Fruit fly (Drosophila melanogaster) whole organism, embryonic: Measurements from ENCODE around the gene MtnD.

Experiments
- BEAF-32 ChIP-seq: fragments of 200-800 bp; sonication (Bioruptor generic); optimal IDR thresholded peaks from 3 replicates; lab custom pipeline; 2017; ENCODE audit warnings: missing biosample characterization, missing genetic modification characterization, mild to moderate bottlenecking, moderate library complexity, missing genetic modification reagents
- CG10267 ChIP-seq: fragments of 200-800 bp; sonication (Bioruptor generic); optimal IDR thresholded peaks from 2 replicates; lab custom pipeline; 2018; ENCODE audit warnings: missing biosample characterization, mild to moderate bottlenecking, missing genetic modification characterization, moderate library complexity
- CG11085 ChIP-seq: fragments of 200-800 bp; sonication (Bioruptor generic); IDR thresholded peaks from 2 replicates; pipeline ENCODE4 v1.3.6; 2022; ENCODE audit warnings: missing biosample characterization, missing genetic modification characterization
- CG11247 ChIP-seq: fragments of 200-800 bp; sonication (Bioruptor generic); IDR thresholded peaks from 2 replicates; pipeline ENCODE4 v1.3.6; 2022; ENCODE audit warnings: missing biosample characterization, missing genetic modification characterization
- CG11456 ChIP-seq: fragments of 200-800 bp; sonication (Bioruptor generic); IDR thresholded peaks from 3 replicates; pipeline ENCODE4 v1.3.6; 2022; ENCODE audit warnings: missing biosample characterization, missing genetic modification characterization
- CG11695 ChIP-seq: fragments of 200-800 bp; sonication (Bioruptor generic); IDR thresholded peaks from 3 replicates; pipeline ENCODE4 v1.3.6; 2022; ENCODE audit warnings: missing biosample characterization, missing genetic modification characterization
- CG12299 ChIP-seq: fragments of 200-800 bp; sonication (Bioruptor generic); optimal IDR thresholded peaks from 2 replicates; lab custom pipeline; 2018; ENCODE audit warnings: missing biosample characterization, mild to moderate bottlenecking, missing genetic modification characterization
- CG13296 ChIP-seq: fragments of 200-800 bp; sonication (Bioruptor generic); optimal IDR thresholded peaks from 3 replicates; lab custom pipeline; 2018; ENCODE audit warnings: missing biosample characterization, mild to moderate bottlenecking, missing genetic modification characterization
- CG15696 ChIP-seq: fragments of 200-800 bp; sonication (Bioruptor generic); optimal IDR thresholded peaks from 2 replicates; lab custom pipeline; 2019; ENCODE audit warnings: missing biosample characterization, mild to moderate bottlenecking, missing genetic modification characterization, moderate library complexity
- CG1602 ChIP-seq: fragments of 200-800 bp; sonication (Bioruptor generic); optimal IDR thresholded peaks from 3 replicates; lab custom pipeline; 2016; ENCODE audit warnings: missing biosample characterization, missing genetic modification characterization
- CG1603 ChIP-seq: fragments of 200-800 bp; sonication (Bioruptor generic); optimal IDR thresholded peaks from 2 replicates; lab custom pipeline; 2019; ENCODE audit warnings: missing biosample characterization, mild to moderate bottlenecking, missing genetic modification characterization, moderate library complexity
- CG17359 ChIP-seq: fragments of 200-800 bp; sonication (Bioruptor generic); optimal IDR thresholded peaks from 3 replicates; lab custom pipeline; 2018; ENCODE audit warnings: missing biosample characterization, mild to moderate bottlenecking, missing genetic modification characterization, moderate library complexity
- CG17361 ChIP-seq: fragments of 200-800 bp; sonication (Bioruptor generic); IDR thresholded peaks from 3 replicates; pipeline ENCODE4 v1.3.6; 2022; ENCODE audit warnings: missing biosample characterization, missing genetic modification characterization
- CG17612 ChIP-seq: fragments of 200-800 bp; sonication (Bioruptor generic); IDR thresholded peaks from 2 replicates; pipeline ENCODE4 v1.3.6; 2022; ENCODE audit warnings: missing biosample characterization, missing genetic modification characterization
- CG18262 ChIP-seq: fragments of 200-800 bp; optimal IDR thresholded peaks from 3 replicates; lab custom pipeline; 2019; ENCODE audit warnings: missing biosample characterization, mild to moderate bottlenecking, missing genetic modification characterization, moderate library complexity
- CG2116 ChIP-seq: fragments of 200-800 bp; sonication (Bioruptor generic); optimal IDR thresholded peaks from 3 replicates; lab custom pipeline; 2018; ENCODE audit warnings: missing biosample characterization, mild to moderate bottlenecking, missing genetic modification characterization
- CG3065 ChIP-seq: fragments of 200-800 bp; sonication (Bioruptor generic); optimal IDR thresholded peaks from 2 replicates; lab custom pipeline; 2016; ENCODE audit warnings: missing biosample characterization, missing genetic modification characterization
- CG34224 ChIP-seq: fragments of 200-800 bp; sonication (Bioruptor generic); IDR thresholded peaks from 3 replicates; pipeline ENCODE4 v1.3.6; 2022; ENCODE audit warnings: missing biosample characterization, missing genetic modification characterization; ENCODE audit not compliant: partially characterized antibody
- CG5180 ChIP-seq: fragments of 200-800 bp; sonication (Bioruptor generic); optimal IDR thresholded peaks from 3 replicates; lab custom pipeline; 2017; ENCODE audit warnings: missing biosample characterization, missing genetic modification characterization, mild to moderate bottlenecking, moderate library complexity, missing genetic modification reagents
- CG6765 ChIP-seq: fragments of 200-800 bp; sonication (Bioruptor generic); optimal IDR thresholded peaks from 3 replicates; lab custom pipeline; 2017; ENCODE audit warnings: missing biosample characterization, mild to moderate bottlenecking, missing genetic modification characterization
- CG7556 ChIP-seq: fragments of 200-800 bp; sonication (Bioruptor generic); optimal IDR thresholded peaks from 2 replicates; lab custom pipeline; 2017; ENCODE audit warnings: missing biosample characterization, mild to moderate bottlenecking, missing genetic modification characterization
- CG7786 ChIP-seq: fragments of 200-800 bp; sonication (Bioruptor generic); optimal IDR thresholded peaks from 2 replicates; lab custom pipeline; 2016; ENCODE audit warnings: missing biosample characterization, missing genetic modification characterization
- CG8765 ChIP-seq: fragments of 200-800 bp; sonication (Bioruptor generic); IDR thresholded peaks from 2 replicates; pipeline ENCODE4 v1.3.6; 2022; ENCODE audit warnings: missing biosample characterization, missing genetic modification characterization
- CG9215 ChIP-seq: fragments of 200-800 bp; sonication (Bioruptor generic); IDR thresholded peaks from 2 replicates; pipeline ENCODE4 v1.3.6; 2022; ENCODE audit warnings: missing biosample characterization, missing genetic modification characterization
- Dp ChIP-seq: fragments of 200-800 bp; sonication (Bioruptor generic); optimal IDR thresholded peaks from 2 replicates; lab custom pipeline; 2018; ENCODE audit warnings: missing biosample characterization, mild to moderate bottlenecking, missing genetic modification characterization, moderate library complexity
- Dref ChIP-seq: fragments of 200-800 bp; sonication (Bioruptor generic); IDR thresholded peaks from 2 replicates; pipeline ENCODE4 v1.3.6; 2022; ENCODE audit warnings: missing biosample characterization, missing genetic modification characterization
- E2f2 ChIP-seq: fragments of 200-800 bp; sonication (Bioruptor generic); IDR thresholded peaks from 2 replicates; pipeline ENCODE4 v1.3.6; 2022; ENCODE audit warnings: missing biosample characterization, missing genetic modification characterization
- H15 ChIP-seq: fragments of 200-800 bp; sonication (Bioruptor generic); IDR thresholded peaks from 3 replicates; pipeline ENCODE4 v1.3.6; 2022; ENCODE audit warnings: missing biosample characterization, missing genetic modification characterization
- Hmr ChIP-seq: fragments of 200-800 bp; sonication (Bioruptor generic); optimal IDR thresholded peaks from 3 replicates; lab custom pipeline; 2017; ENCODE audit warnings: mild to moderate bottlenecking, missing biosample characterization, missing genetic modification reagents, missing genetic modification characterization
- MBD-R2 ChIP-seq: fragments of 200-800 bp; sonication (Bioruptor generic); IDR thresholded peaks from 2 replicates; pipeline ENCODE4 v1.3.6; 2022; ENCODE audit warnings: missing biosample characterization, missing genetic modification characterization
- NFAT ChIP-seq: fragments of 200-800 bp; sonication (Bioruptor generic); IDR thresholded peaks from 2 replicates; pipeline ENCODE4 v1.3.6; 2022; ENCODE audit warnings: missing biosample characterization, missing genetic modification characterization
- Pdp1 ChIP-seq, 2 experiments: fragments of 200-800 bp; sonication (Bioruptor generic); optimal IDR thresholded peaks; 3 replicates each; lab custom pipeline; 2016; ENCODE audit warnings: missing biosample characterization in 2 of 2, missing genetic modification characterization in 2 of 2, mild to moderate bottlenecking in 1 of 2, moderate library complexity in 1 of 2
- Sry-δ ChIP-seq: fragments of 200-800 bp; sonication (Bioruptor generic); optimal IDR thresholded peaks from 2 replicates; lab custom pipeline; 2016; ENCODE audit warnings: missing biosample characterization, missing genetic modification characterization
- Xrp1 ChIP-seq: fragments of 200-800 bp; sonication (Bioruptor generic); IDR thresholded peaks from 2 replicates; pipeline ENCODE4 v1.3.6; 2022; ENCODE audit warnings: missing biosample characterization, missing genetic modification characterization
- az2 ChIP-seq: fragments of 200-800 bp; sonication (Bioruptor generic); optimal IDR thresholded peaks from 3 replicates; lab custom pipeline; 2016; ENCODE audit warnings: missing biosample characterization, missing genetic modification characterization
- bsh ChIP-seq, 2 experiments: fragments of 200-800 bp; sonication (Bioruptor generic); optimal IDR thresholded peaks; 2 replicates each; lab custom pipeline; 2017 to 2018; ENCODE audit warnings: mild to moderate bottlenecking in 2 of 2, missing biosample characterization in 2 of 2, missing genetic modification characterization in 2 of 2, moderate library complexity in 1 of 2
- btn ChIP-seq: fragments of 200-800 bp; sonication (Bioruptor generic); optimal IDR thresholded peaks from 2 replicates; lab custom pipeline; 2016; ENCODE audit warnings: missing biosample characterization, missing genetic modification characterization
- chm ChIP-seq: fragments of 200-800 bp; sonication (Bioruptor generic); IDR thresholded peaks from 2 replicates; pipeline ENCODE4 v1.3.6; 2022; ENCODE audit warnings: missing biosample characterization, missing genetic modification characterization
- dmrt99B ChIP-seq: fragments of 200-800 bp; sonication (Bioruptor generic); optimal IDR thresholded peaks from 2 replicates; lab custom pipeline; 2018; ENCODE audit warnings: missing biosample characterization, mild to moderate bottlenecking, missing genetic modification characterization, moderate library complexity
- lilli ChIP-seq: fragments of 200-800 bp; sonication (Bioruptor generic); optimal IDR thresholded peaks from 3 replicates; lab custom pipeline; 2016; ENCODE audit warnings: missing biosample characterization, missing genetic modification characterization
- luna ChIP-seq: fragments of 200-800 bp; sonication (Bioruptor generic); optimal IDR thresholded peaks from 2 replicates; lab custom pipeline; 2016; ENCODE audit warnings: missing biosample characterization, missing genetic modification characterization
- stwl ChIP-seq: fragments of 200-800 bp; sonication (Bioruptor generic); optimal IDR thresholded peaks from 3 replicates; lab custom pipeline; 2018; ENCODE audit warnings: missing biosample characterization, mild to moderate bottlenecking, missing genetic modification characterization, moderate library complexity
- tna ChIP-seq: fragments of 200-800 bp; sonication (Bioruptor generic); IDR thresholded peaks from 2 replicates; pipeline ENCODE4 v1.3.6; 2022; ENCODE audit warnings: missing biosample characterization, missing genetic modification characterization; ENCODE audit not compliant: partially characterized antibody
- tx ChIP-seq: fragments of 200-800 bp; sonication (Bioruptor generic); optimal IDR thresholded peaks from 2 replicates; lab custom pipeline; 2016; ENCODE audit warnings: missing biosample characterization, missing genetic modification characterization
- unc-4 ChIP-seq: fragments of 200-800 bp; sonication (Bioruptor generic); IDR thresholded peaks from 2 replicates; pipeline ENCODE4 v1.3.6; 2022; ENCODE audit warnings: missing biosample characterization, missing genetic modification characterization; ENCODE audit not compliant: partially characterized antibody
- vnd ChIP-seq: fragments of 200-800 bp; sonication (Bioruptor generic); IDR thresholded peaks from 3 replicates; pipeline ENCODE4 v1.3.6; 2022; ENCODE audit warnings: missing biosample characterization, missing genetic modification characterization; ENCODE audit not compliant: partially characterized antibody
- zen2 ChIP-seq: fragments of 200-800 bp; sonication (Bioruptor generic); IDR thresholded peaks from 3 replicates; pipeline ENCODE4 v1.3.6; 2022; ENCODE audit warnings: missing biosample characterization, missing genetic modification characterization; ENCODE audit not compliant: partially characterized antibody
- zfh1 ChIP-seq: fragments of 200-800 bp; sonication (Bioruptor generic); IDR thresholded peaks from 3 replicates; pipeline ENCODE4 v1.3.6; 2022; ENCODE audit warnings: missing biosample characterization, missing genetic modification characterization

Gene MtnD

dm6 chr3R:20558106-20558489, 23.3 kb downstream of the MtnD start (continued):
- TF ChIP-seq Dref (GFP tag; lab: Robert Waterston, UW) (peak; percentile 53), CG9215 (peak; percentile 100), CG1603 (tag; lab: Kevin White, UChicago) (peak; percentile 49), bsh (GFP tag; optimal IDR thresholded peaks at IDR 0.05; lab: Kevin White, UChicago) (no peak), stwl (tag; lab: Kevin White, UChicago) (peak; percentile 20), MBD-R2 (peak; percentile 76), Sry-δ (GFP tag; lab: Kevin White, UChicago) (peak; percentile 71), luna (GFP tag; lab: Kevin White, UChicago) (peak; percentile 3), E2f2 (GFP tag; lab: Robert Waterston, UW) (peak; percentile 86), vnd (GFP tag; lab: Robert Waterston, UW) (peak; percentile 23; the same call in 1 of the 3 replicates), tx (GFP tag; lab: Kevin White, UChicago) (no peak), NFAT (GFP tag; lab: Robert Waterston, UW) (peak; percentile 70), CG11456 (GFP tag; lab: Robert Waterston, UW) (peak; percentile 62; the same call in 2 of the 3 replicates), CG12299 (tag; lab: Kevin White, UChicago) (no peak), CG11085 (GFP tag; lab: Robert Waterston, UW) (0 out of 2 replicates have a peak, but pooled peaks have one; percentile 8), CG17361 (GFP tag; lab: Robert Waterston, UW) (peak; percentile 42; the same call in 1 of the 3 replicates), btn (GFP tag; lab: Kevin White, UChicago) (no peak), BEAF-32 (peak; percentile 70), zfh1 (GFP tag; lab: Robert Waterston, UW) (peak; percentile 48; the same call in 1 of the 3 replicates), H15 (GFP tag; lab: Robert Waterston, UW) (peak; percentile 34; the same call in 1 of the 3 replicates), chm (GFP tag; lab: Robert Waterston, UW) (peak; percentile 55; the same call in 1 of the 2 replicates), CG11247 (GFP tag; lab: Robert Waterston, UW) (peak; percentile 66), CG5180 (GFP tag; lab: Kevin White, UChicago) (peak; percentile 15), CG1602 (GFP tag; lab: Kevin White, UChicago) (no peak), CG18262 (tag; lab: Kevin White, UChicago) (no peak), CG7556 (GFP tag; lab: Kevin White, UChicago) (peak; percentile 17), CG8765 (peak; percentile 17; the same call in 1 of the 2 replicates), lilli (GFP tag; lab: Kevin White, UChicago) (no peak), Dp (GFP tag; lab: Kevin White, UChicago) (peak; percentile 78), CG2116 (GFP tag; lab: Kevin White, UChicago) (peak; percentile 3), tna (GFP tag; lab: Robert Waterston, UW) (0 out of 2 replicates have a peak, but pooled peaks have one; percentile 9), CG7786 (GFP tag; lab: Kevin White, UChicago) (no peak)

- 0 out of 2 replicates have a peak, but pooled peaks have one; percentile 13 for TF ChIP-seq unc-4
- TF ChIP-seq CG3065 (GFP tag; lab: Kevin White, UChicago) = no peak
- peak in 1 of 2 experiments; percentile 50 for TF ChIP-seq Pdp1 (GFP tag; optimal IDR thresholded peaks at IDR 0.05; lab: Kevin White, UChicago)
- TF ChIP-seq CG13296 (GFP tag; lab: Kevin White, UChicago) = peak; percentile 2
- no peak for TF ChIP-seq CG17612
- peak; percentile 30 for TF ChIP-seq az2 (GFP tag; lab: Kevin White, UChicago)
- TF ChIP-seq Hmr (GFP tag; lab: Kevin White, UChicago) = peak; percentile 13
- TF ChIP-seq CG17359 (tag; lab: Kevin White, UChicago) = peak; percentile 13
- TF ChIP-seq dmrt99B (tag; lab: Kevin White, UChicago) = peak; percentile 39
- no peak for TF ChIP-seq CG15696 (tag; lab: Kevin White, UChicago)
- peak; percentile 1 for TF ChIP-seq CG10267 (tag; lab: Kevin White, UChicago)
- 0 out of 3 replicates have a peak, but pooled peaks have one; percentile 12 for TF ChIP-seq CG11695 (GFP tag; lab: Robert Waterston, UW)
- peak; percentile 31; the same call in 1 of the 3 replicates for TF ChIP-seq CG34224 (GFP tag; lab: Robert Waterston, UW)
- TF ChIP-seq CG6765 (GFP tag; lab: Kevin White, UChicago) = no peak
- 0 out of 2 replicates have a peak, but pooled peaks have one; percentile 8 for TF ChIP-seq Xrp1 (GFP tag; lab: Robert Waterston, UW)
- no peak for TF ChIP-seq zen2 (GFP tag; lab: Robert Waterston, UW)
These were observed 25.4 kb downstream of the MtnD start, which contains the start of gene CG15922 for dm6 chr3R:20560019-20560667. CG15922 (minus strand) TSS chr3R:20560280.
